Worm (Caenorhabditis elegans) whole organism, mixed stage, embryonic: ENCODE results near the gene pho-8.

Experiments
- bed-3 ChIP-seq: fragments of 200-800 bp; sonication (Bioruptor generic); optimal IDR thresholded peaks from 3 replicates; lab custom pipeline; 2018; ENCODE audit warnings: mild to moderate bottlenecking, missing genetic modification characterization, moderate library complexity, missing compliant biosample characterization
- mep-1 ChIP-seq: fragments of 150-350 bp; optimal IDR thresholded peaks from 2 replicates; lab custom pipeline; 2017; ENCODE audit warnings: missing biosample characterization, missing genetic modification reagents, missing genetic modification characterization, inconsistent platforms
- unc-120 ChIP-seq: sonication (generic microtip); optimal IDR thresholded peaks from 2 replicates; lab custom pipeline; 2017; ENCODE audit warnings: missing genetic modification characterization, missing compliant biosample characterization; ENCODE audit not compliant: poor library complexity, severe bottlenecking

pho-8 gene

ce11 chrV:11885087-11885486 lies 51.7 kb downstream of the pho-8 start:
- TF ChIP-seq mep-1 (no peak), bed-3 (GFP tag; lab: Kevin White, UChicago) (no peak), unc-120 (tag; lab: Kevin White, UChicago) (no peak)
- TF ChIP-seq, all 35 proteins: peak for 0
